Fruit fly (Drosophila melanogaster) whole organism, embryonic: ENCODE measurements around the gene Lmpt.

Source experiments
- CG11247 ChIP-seq: fragments of 200-800 bp; sonication (Bioruptor generic); IDR thresholded peaks from 2 replicates; pipeline ENCODE4 v1.3.6; 2022; ENCODE audit warnings: missing biosample characterization, missing genetic modification characterization
- CG12236 ChIP-seq: fragments of 200-800 bp; sonication (Bioruptor generic); optimal IDR thresholded peaks from 2 replicates; lab custom pipeline; 2016; ENCODE audit warnings: missing biosample characterization, missing genetic modification characterization
- CG12659 ChIP-seq: fragments of 200-800 bp; sonication (Bioruptor generic); optimal IDR thresholded peaks from 3 replicates; lab custom pipeline; 2017; ENCODE audit warnings: mild to moderate bottlenecking, missing biosample characterization, missing genetic modification reagents, missing genetic modification characterization
- CG13287 ChIP-seq: fragments of 200-800 bp; sonication (Bioruptor generic); IDR thresholded peaks from 2 replicates; pipeline ENCODE4 v1.3.6; 2022; ENCODE audit warnings: missing biosample characterization, missing genetic modification characterization; ENCODE audit not compliant: partially characterized antibody
- CG14710 ChIP-seq: fragments of 200-800 bp; sonication (Bioruptor generic); optimal IDR thresholded peaks from 3 replicates; lab custom pipeline; 2019; ENCODE audit warnings: missing biosample characterization, mild to moderate bottlenecking, missing genetic modification characterization, moderate library complexity
- CG2199 ChIP-seq: fragments of 200-800 bp; sonication (Bioruptor generic); IDR thresholded peaks from 3 replicates; pipeline ENCODE4 v1.3.6; 2022; ENCODE audit warnings: missing biosample characterization, missing genetic modification characterization
- CG32532 ChIP-seq: fragments of 200-800 bp; sonication (Bioruptor generic); IDR thresholded peaks from 2 replicates; pipeline ENCODE4 v1.3.6; 2022; ENCODE audit warnings: missing biosample characterization, missing genetic modification characterization
- CG3281 ChIP-seq: fragments of 200-800 bp; sonication (Bioruptor generic); optimal IDR thresholded peaks from 3 replicates; lab custom pipeline; 2017; ENCODE audit warnings: missing biosample characterization, mild to moderate bottlenecking, missing genetic modification characterization
- CG34422 ChIP-seq: fragments of 200-800 bp; sonication (Bioruptor generic); IDR thresholded peaks from 3 replicates; pipeline ENCODE4 v1.3.6; 2022; ENCODE audit warnings: missing biosample characterization, missing genetic modification characterization
- CG42726 ChIP-seq: fragments of 200-800 bp; sonication (Bioruptor generic); IDR thresholded peaks from 2 replicates; pipeline ENCODE4 v1.3.6; 2022; ENCODE audit warnings: missing biosample characterization, missing genetic modification characterization; ENCODE audit not compliant: partially characterized antibody
- CG6175 ChIP-seq: fragments of 200-800 bp; sonication (Bioruptor generic); IDR thresholded peaks from 3 replicates; pipeline ENCODE4 v1.3.6; 2022; ENCODE audit warnings: missing biosample characterization, missing genetic modification characterization
- CG6791 ChIP-seq: fragments of 200-800 bp; sonication (Bioruptor generic); IDR thresholded peaks from 3 replicates; pipeline ENCODE4 v1.3.6; 2022; ENCODE audit warnings: missing biosample characterization, missing genetic modification characterization; ENCODE audit not compliant: partially characterized antibody
- CG8478 ChIP-seq: fragments of >200 bp; optimal IDR thresholded peaks from 2 replicates; lab custom pipeline; 2018
- CG9932 ChIP-seq: fragments of 200-800 bp; sonication (Bioruptor generic); IDR thresholded peaks from 2 replicates; pipeline ENCODE4 v1.3.6; 2022; ENCODE audit warnings: missing biosample characterization, missing genetic modification characterization
- Dref ChIP-seq: fragments of 200-800 bp; sonication (Bioruptor generic); IDR thresholded peaks from 2 replicates; pipeline ENCODE4 v1.3.6; 2022; ENCODE audit warnings: missing biosample characterization, missing genetic modification characterization
- Ets65A ChIP-seq: fragments of 200-800 bp; sonication (Bioruptor generic); peaks from one replicate; lab custom pipeline; 2016; ENCODE audit warnings: missing biosample characterization, missing genetic modification characterization
- HmgD ChIP-seq: fragments of 200-800 bp; sonication (Bioruptor generic); optimal IDR thresholded peaks from 3 replicates; lab custom pipeline; 2016; ENCODE audit warnings: missing biosample characterization, missing genetic modification characterization
- HmgZ ChIP-seq: fragments of 200-800 bp; sonication (Bioruptor generic); optimal IDR thresholded peaks from 2 replicates; lab custom pipeline; 2018; ENCODE audit warnings: missing biosample characterization, mild to moderate bottlenecking, missing genetic modification characterization
- Hmr ChIP-seq: fragments of 200-800 bp; sonication (Bioruptor generic); optimal IDR thresholded peaks from 3 replicates; lab custom pipeline; 2017; ENCODE audit warnings: mild to moderate bottlenecking, missing biosample characterization, missing genetic modification reagents, missing genetic modification characterization
- Lhr ChIP-seq: fragments of 200-800 bp; sonication (Bioruptor generic); optimal IDR thresholded peaks from 3 replicates; lab custom pipeline; 2017; ENCODE audit warnings: mild to moderate bottlenecking, missing biosample characterization, missing genetic modification reagents, missing genetic modification characterization
- MESR4 ChIP-seq: fragments of 200-800 bp; sonication (Bioruptor generic); optimal IDR thresholded peaks from 2 replicates; lab custom pipeline; 2018; ENCODE audit warnings: missing biosample characterization, mild to moderate bottlenecking, missing genetic modification characterization, moderate library complexity
- NFAT ChIP-seq: fragments of 200-800 bp; sonication (Bioruptor generic); IDR thresholded peaks from 2 replicates; pipeline ENCODE4 v1.3.6; 2022; ENCODE audit warnings: missing biosample characterization, missing genetic modification characterization
- NK7.1 ChIP-seq: fragments of 200-800 bp; sonication (Bioruptor generic); optimal IDR thresholded peaks from 3 replicates; lab custom pipeline; 2016; ENCODE audit warnings: missing biosample characterization, missing genetic modification characterization
- Opbp ChIP-seq: fragments of 200-800 bp; sonication (Bioruptor generic); IDR thresholded peaks from 3 replicates; pipeline ENCODE4 v1.3.6; 2022; ENCODE audit warnings: missing biosample characterization, missing genetic modification characterization; ENCODE audit not compliant: partially characterized antibody
- Rfx ChIP-seq: fragments of 200-800 bp; sonication (Bioruptor generic); IDR thresholded peaks from 2 replicates; pipeline ENCODE4 v1.3.6; 2022; ENCODE audit warnings: missing biosample characterization, missing genetic modification characterization
- Side ChIP-seq: fragments of 200-800 bp; sonication (Bioruptor generic); optimal IDR thresholded peaks from 2 replicates; lab custom pipeline; 2016; ENCODE audit warnings: missing biosample characterization, missing genetic modification characterization
- Ssrp ChIP-seq: fragments of 200-800 bp; sonication (Bioruptor generic); optimal IDR thresholded peaks from 2 replicates; lab custom pipeline; 2018; ENCODE audit warnings: missing biosample characterization, mild to moderate bottlenecking, missing genetic modification characterization, moderate library complexity
- TFAM ChIP-seq: fragments of 200-800 bp; sonication (Bioruptor generic); optimal IDR thresholded peaks from 2 replicates; lab custom pipeline; 2017; ENCODE audit warnings: missing biosample characterization, missing genetic modification characterization, inconsistent platforms
- Xrp1 ChIP-seq: fragments of 200-800 bp; sonication (Bioruptor generic); IDR thresholded peaks from 2 replicates; pipeline ENCODE4 v1.3.6; 2022; ENCODE audit warnings: missing biosample characterization, missing genetic modification characterization
- ac ChIP-seq: fragments of 200-800 bp; sonication (Bioruptor generic); optimal IDR thresholded peaks from 3 replicates; lab custom pipeline; 2017; ENCODE audit warnings: missing biosample characterization, mild to moderate bottlenecking, missing genetic modification characterization
- ato ChIP-seq: fragments of 200-800 bp; sonication (Bioruptor generic); IDR thresholded peaks from 2 replicates; pipeline ENCODE4 v1.3.6; 2022; ENCODE audit warnings: missing biosample characterization, missing genetic modification characterization; ENCODE audit not compliant: partially characterized antibody
- chinmo ChIP-seq: fragments of 200-800 bp; sonication (Bioruptor generic); IDR thresholded peaks from 4 replicates; pipeline ENCODE4 v1.3.6; 2022; ENCODE audit warnings: missing biosample characterization, missing genetic modification characterization; ENCODE audit not compliant: partially characterized antibody
- ci ChIP-seq: fragments of 200-800 bp; sonication (Bioruptor generic); IDR thresholded peaks from 3 replicates; pipeline ENCODE4 v1.3.6; 2022; ENCODE audit warnings: missing biosample characterization, missing genetic modification characterization
- crp ChIP-seq, 2 experiments: fragments of 200-800 bp; sonication (Bioruptor generic); optimal IDR thresholded peaks; 2 replicates in 1 of 2; 3 replicates in 1 of 2; lab custom pipeline; 2017; ENCODE audit warnings: missing biosample characterization in 2 of 2, missing genetic modification characterization in 2 of 2, mild to moderate bottlenecking in 1 of 2, moderate library complexity in 1 of 2
- dati ChIP-seq: fragments of 200-800 bp; sonication (Bioruptor generic); IDR thresholded peaks from 2 replicates; pipeline ENCODE4 v1.3.6; 2022; ENCODE audit warnings: missing biosample characterization, missing genetic modification characterization
- gce ChIP-seq: fragments of 200-800 bp; sonication (Bioruptor generic); IDR thresholded peaks from 3 replicates; pipeline ENCODE4 v1.3.6; 2022; ENCODE audit warnings: missing biosample characterization, missing genetic modification characterization
- gfzf ChIP-seq: fragments of 200-800 bp; sonication (Bioruptor generic); optimal IDR thresholded peaks from 2 replicates; lab custom pipeline; 2016; ENCODE audit warnings: missing biosample characterization, mild to moderate bottlenecking, missing genetic modification characterization, moderate library complexity
- hkb ChIP-seq, 2 experiments: fragments of 200-800 bp in 1 of 2; fragments of >200 bp in 1 of 2; sonication (Bioruptor generic) in 1 of 2; IDR thresholded peaks in 1 of 2; optimal IDR thresholded peaks in 1 of 2; 2 replicates each; pipeline versions ENCODE4 v1.3.6 to Lab custom; 2017 to 2022; ENCODE audit warnings: missing biosample characterization in 1 of 2, missing genetic modification characterization in 1 of 2
- knrl ChIP-seq: fragments of 200-800 bp; sonication (Bioruptor generic); IDR thresholded peaks from 3 replicates; pipeline ENCODE4 v1.3.6; 2022; ENCODE audit warnings: missing biosample characterization, missing genetic modification characterization; ENCODE audit not compliant: partially characterized antibody
- maf-S ChIP-seq: fragments of 200-800 bp; sonication (Bioruptor generic); optimal IDR thresholded peaks from 2 replicates; lab custom pipeline; 2016; ENCODE audit warnings: missing biosample characterization, missing genetic modification characterization
- nom ChIP-seq: fragments of 200-800 bp; sonication (Bioruptor generic); optimal IDR thresholded peaks from 2 replicates; lab custom pipeline; 2017; ENCODE audit warnings: missing biosample characterization, missing genetic modification characterization, mild to moderate bottlenecking, moderate library complexity, missing genetic modification reagents
- pita ChIP-seq: fragments of 200-800 bp; sonication (Bioruptor generic); optimal IDR thresholded peaks from 2 replicates; lab custom pipeline; 2017; ENCODE audit warnings: missing biosample characterization, mild to moderate bottlenecking, missing genetic modification characterization
- stwl ChIP-seq: fragments of 200-800 bp; sonication (Bioruptor generic); optimal IDR thresholded peaks from 3 replicates; lab custom pipeline; 2018; ENCODE audit warnings: missing biosample characterization, mild to moderate bottlenecking, missing genetic modification characterization, moderate library complexity
- twi ChIP-seq: fragments of 200-800 bp; optimal IDR thresholded peaks from 2 replicates; lab custom pipeline; 2019; ENCODE audit warnings: missing biosample characterization, mild to moderate bottlenecking, missing genetic modification characterization, moderate library complexity
- z ChIP-seq: fragments of 200-800 bp; sonication (Bioruptor generic); IDR thresholded peaks from 3 replicates; pipeline ENCODE4 v1.3.6; 2022; ENCODE audit warnings: missing biosample characterization, missing genetic modification characterization

Gene Lmpt

dm6 chr3L:16922952-16923351, 57.9 kb downstream of the Lmpt start, which contains the start of gene CG13028 (continued):
- 0 out of 4 replicates have a peak, but pooled peaks have one; percentile 35 for TF ChIP-seq chinmo (GFP tag; lab: Robert Waterston, UW)
- no peak for TF ChIP-seq TFAM (GFP tag; lab: Kevin White, UChicago)
- TF ChIP-seq ac (GFP tag; lab: Kevin White, UChicago) = no peak
- peak; percentile 88 for TF ChIP-seq z (GFP tag; lab: Robert Waterston, UW)
- no peak for TF ChIP-seq ato (GFP tag; lab: Robert Waterston, UW)

dm6 chr3L:16927375-16927774, 62.3 kb downstream of the Lmpt start, which contains the start of gene CG13023:
CG13023 (minus strand) TSS chr3L:16927434.
- TF ChIP-seq CG12659 (GFP tag; lab: Kevin White, UChicago) (no peak), nom (peak; percentile 62)

- peak; percentile 38; the same call in 1 of the 2 replicates for TF ChIP-seq Rfx
- TF ChIP-seq crp (GFP tag; optimal IDR thresholded peaks at IDR 0.05; lab: Kevin White, UChicago) = no peak
- TF ChIP-seq HmgD = peak; percentile 22
- peak; percentile 48; the same call in 1 of the 3 replicates for TF ChIP-seq gce
- TF ChIP-seq CG8478 (lab: Kevin White, UChicago) = peak; percentile 77
- TF ChIP-seq hkb (optimal IDR thresholded peaks at IDR 0.05; lab: Kevin White, UChicago) = peak; percentile 36
- no peak for TF ChIP-seq hkb (GFP tag; IDR thresholded peaks at IDR 0.05; lab: Robert Waterston, UW)
- 0 out of 3 replicates have a peak, but pooled peaks have one; percentile 16 for TF ChIP-seq CG34422
- TF ChIP-seq CG32532 (GFP tag; lab: Robert Waterston, UW) = 0 out of 2 replicates have a peak, but pooled peaks have one; percentile 6
- TF ChIP-seq NFAT = peak; percentile 35; the same call in 1 of the 2 replicates
- TF ChIP-seq Ets65A (GFP tag; lab: Kevin White, UChicago) = peak; percentile 93
- 0 out of 3 replicates have a peak, but pooled peaks have one; percentile 43 for TF ChIP-seq knrl (GFP tag; lab: Robert Waterston, UW)
- peak; percentile 6 for TF ChIP-seq stwl (tag; lab: Kevin White, UChicago)
- peak; percentile 32 for TF ChIP-seq gfzf (GFP tag; lab: Kevin White, UChicago)
- TF ChIP-seq MESR4 (GFP tag; lab: Kevin White, UChicago) = no peak
- peak; percentile 28; the same call in 1 of the 2 replicates for TF ChIP-seq CG9932
- TF ChIP-seq CG12236 (GFP tag; lab: Kevin White, UChicago) = no peak
- no peak for TF ChIP-seq CG3281 (GFP tag; lab: Kevin White, UChicago)
- TF ChIP-seq NK7.1 (GFP tag; lab: Kevin White, UChicago) = no peak
- 0 out of 2 replicates have a peak, but pooled peaks have one; percentile 20 for TF ChIP-seq CG42726 (GFP tag; lab: Robert Waterston, UW)
- TF ChIP-seq Lhr (GFP tag; lab: Kevin White, UChicago) = peak; percentile 52
- TF ChIP-seq Opbp (GFP tag; lab: Robert Waterston, UW) = peak; percentile 50; the same call in 1 of the 3 replicates
- TF ChIP-seq CG2199 (GFP tag; lab: Robert Waterston, UW) = 0 out of 3 replicates have a peak, but pooled peaks have one; percentile 13
- TF ChIP-seq CG11247 (GFP tag; lab: Robert Waterston, UW) = 0 out of 2 replicates have a peak, but pooled peaks have one; percentile 13
- TF ChIP-seq dati (GFP tag; lab: Robert Waterston, UW) = no peak
- no peak for TF ChIP-seq Dref
- TF ChIP-seq maf-S = no peak
- TF ChIP-seq CG6791 (GFP tag; lab: Robert Waterston, UW) = peak; percentile 55; the same call in 1 of the 3 replicates
- TF ChIP-seq Ssrp = no peak
- TF ChIP-seq ci (GFP tag; lab: Robert Waterston, UW) = 0 out of 3 replicates have a peak, but pooled peaks have one; percentile 21
- peak; percentile 26 for TF ChIP-seq Hmr (GFP tag; lab: Kevin White, UChicago)
- TF ChIP-seq CG14710 (tag; lab: Kevin White, UChicago) = peak; percentile 2
- TF ChIP-seq pita (GFP tag; lab: Kevin White, UChicago) = peak; percentile 73
- no peak for TF ChIP-seq Side
- TF ChIP-seq HmgZ (tag; lab: Kevin White, UChicago) = peak; percentile 74
- TF ChIP-seq CG13287 (GFP tag; lab: Robert Waterston, UW) = peak; percentile 62; the same call in 1 of the 2 replicates
- TF ChIP-seq CG6175 (GFP tag; lab: Robert Waterston, UW) = peak; percentile 47; the same call in 1 of the 3 replicates
- TF ChIP-seq twi (tag; lab: Kevin White, UChicago) = no peak
- no peak for TF ChIP-seq Xrp1 (GFP tag; lab: Robert Waterston, UW)
These were observed 65.4 kb downstream of the Lmpt start for dm6 chr3L:16930522-16930921.
